Fruit fly (Drosophila melanogaster) whole organism, embryonic: ENCODE measurements around the gene CG2993.

Experiments
- Aef1 ChIP-seq: fragments of 200-800 bp; sonication (Bioruptor generic); IDR thresholded peaks from 3 replicates; pipeline ENCODE4 v1.3.6; 2022; ENCODE audit warnings: missing biosample characterization, missing genetic modification characterization
- Atf6 ChIP-seq: fragments of 200-800 bp; sonication (Bioruptor generic); IDR thresholded peaks from 2 replicates; pipeline ENCODE4 v1.3.6; 2022; ENCODE audit warnings: missing biosample characterization, missing genetic modification characterization
- BEAF-32 ChIP-seq: fragments of 200-800 bp; sonication (Bioruptor generic); optimal IDR thresholded peaks from 3 replicates; lab custom pipeline; 2017; ENCODE audit warnings: missing biosample characterization, missing genetic modification characterization, mild to moderate bottlenecking, moderate library complexity, missing genetic modification reagents
- CG1024 ChIP-seq: fragments of 200-800 bp; sonication (Bioruptor generic); IDR thresholded peaks from 2 replicates; pipeline ENCODE4 v1.3.6; 2022; ENCODE audit warnings: missing biosample characterization, missing genetic modification characterization
- CG11723 ChIP-seq: fragments of 200-800 bp; sonication (Bioruptor generic); optimal IDR thresholded peaks from 2 replicates; lab custom pipeline; 2017; ENCODE audit warnings: missing biosample characterization, mild to moderate bottlenecking, missing genetic modification characterization
- CG12942 ChIP-seq: fragments of 200-800 bp; sonication (Bioruptor generic); optimal IDR thresholded peaks from 3 replicates; lab custom pipeline; 2016; ENCODE audit warnings: missing biosample characterization, missing genetic modification characterization
- CG13287 ChIP-seq: fragments of 200-800 bp; sonication (Bioruptor generic); IDR thresholded peaks from 2 replicates; pipeline ENCODE4 v1.3.6; 2022; ENCODE audit warnings: missing biosample characterization, missing genetic modification characterization; ENCODE audit not compliant: partially characterized antibody
- CG14050 ChIP-seq: fragments of 200-800 bp; sonication (Bioruptor generic); IDR thresholded peaks from 3 replicates; pipeline ENCODE4 v1.3.6; 2022; ENCODE audit warnings: missing biosample characterization, missing genetic modification characterization
- CG14441 ChIP-seq: fragments of 200-800 bp; sonication (Bioruptor generic); IDR thresholded peaks from 2 replicates; pipeline ENCODE4 v1.3.6; 2022; ENCODE audit warnings: missing biosample characterization, missing genetic modification characterization
- CG15696 ChIP-seq: fragments of 200-800 bp; sonication (Bioruptor generic); optimal IDR thresholded peaks from 2 replicates; lab custom pipeline; 2019; ENCODE audit warnings: missing biosample characterization, mild to moderate bottlenecking, missing genetic modification characterization, moderate library complexity
- CG17568 ChIP-seq: fragments of 200-800 bp; sonication (Bioruptor generic); optimal IDR thresholded peaks from 2 replicates; lab custom pipeline; 2018; ENCODE audit warnings: missing biosample characterization, mild to moderate bottlenecking, missing genetic modification characterization, moderate library complexity
- CG31441 ChIP-seq: fragments of 200-800 bp; sonication (Bioruptor generic); IDR thresholded peaks from 2 replicates; pipeline ENCODE4 v1.3.6; 2022; ENCODE audit warnings: missing biosample characterization, missing genetic modification characterization
- CG4617 ChIP-seq: fragments of 200-800 bp; sonication (Bioruptor generic); optimal IDR thresholded peaks from 3 replicates; lab custom pipeline; 2016; ENCODE audit warnings: missing biosample characterization, missing genetic modification characterization, borderline replicate concordance
- CG4730 ChIP-seq: fragments of 200-800 bp; sonication (Bioruptor generic); IDR thresholded peaks from 2 replicates; pipeline ENCODE4 v1.3.6; 2022; ENCODE audit warnings: missing biosample characterization, missing genetic modification characterization
- CG8281 ChIP-seq: fragments of 200-800 bp; sonication (Bioruptor generic); optimal IDR thresholded peaks from 2 replicates; lab custom pipeline; 2018; ENCODE audit warnings: missing biosample characterization, mild to moderate bottlenecking, missing genetic modification characterization, moderate library complexity
- CG8924 ChIP-seq: fragments of 200-800 bp; optimal IDR thresholded peaks from 3 replicates; lab custom pipeline; 2019; ENCODE audit warnings: missing biosample characterization, mild to moderate bottlenecking, missing genetic modification characterization, moderate library complexity
- Camta ChIP-seq: fragments of 200-800 bp; sonication (Bioruptor generic); optimal IDR thresholded peaks from 2 replicates; lab custom pipeline; 2016; ENCODE audit warnings: missing biosample characterization, missing genetic modification characterization
- Doc2 ChIP-seq: fragments of 200-800 bp; sonication (Bioruptor generic); IDR thresholded peaks from 2 replicates; pipeline ENCODE4 v1.3.6; 2022; ENCODE audit warnings: missing biosample characterization, missing genetic modification characterization
- Elba2 ChIP-seq: fragments of 200-800 bp; sonication (Bioruptor generic); optimal IDR thresholded peaks from 3 replicates; lab custom pipeline; 2016; ENCODE audit warnings: missing biosample characterization, missing genetic modification characterization
- MTF-1 ChIP-seq: fragments of 200-800 bp; sonication (Bioruptor generic); optimal IDR thresholded peaks from 2 replicates; lab custom pipeline; 2018; ENCODE audit warnings: missing biosample characterization, mild to moderate bottlenecking, missing genetic modification characterization, borderline replicate concordance
- NFAT ChIP-seq: fragments of 200-800 bp; sonication (Bioruptor generic); IDR thresholded peaks from 2 replicates; pipeline ENCODE4 v1.3.6; 2022; ENCODE audit warnings: missing biosample characterization, missing genetic modification characterization
- Nf-YC ChIP-seq: fragments of 200-800 bp; optimal IDR thresholded peaks from 3 replicates; lab custom pipeline; 2019; ENCODE audit warnings: missing biosample characterization, mild to moderate bottlenecking, missing genetic modification characterization, moderate library complexity
- NfI ChIP-seq: fragments of 200-800 bp; sonication (Bioruptor generic); optimal IDR thresholded peaks from 3 replicates; lab custom pipeline; 2018; ENCODE audit warnings: missing biosample characterization, mild to moderate bottlenecking, missing genetic modification characterization, moderate library complexity
- Pdp1 ChIP-seq, 2 experiments: fragments of 200-800 bp; sonication (Bioruptor generic); optimal IDR thresholded peaks; 3 replicates each; lab custom pipeline; 2016; ENCODE audit warnings: missing biosample characterization in 2 of 2, missing genetic modification characterization in 2 of 2, mild to moderate bottlenecking in 1 of 2, moderate library complexity in 1 of 2
- YL-1 ChIP-seq: fragments of 200-800 bp; sonication (Bioruptor generic); optimal IDR thresholded peaks from 3 replicates; lab custom pipeline; 2017; ENCODE audit warnings: missing biosample characterization, mild to moderate bottlenecking, missing genetic modification characterization
- cas ChIP-seq: fragments of 200-800 bp; sonication (Bioruptor generic); IDR thresholded peaks from 2 replicates; pipeline ENCODE4 v1.3.6; 2022; ENCODE audit warnings: missing biosample characterization, missing genetic modification characterization
- crol ChIP-seq: fragments of 200-800 bp; sonication (Bioruptor generic); IDR thresholded peaks from 2 replicates; pipeline ENCODE4 v1.3.6; 2022; ENCODE audit warnings: missing biosample characterization, missing genetic modification characterization
- dimm ChIP-seq: fragments of 200-800 bp; sonication (Bioruptor generic); IDR thresholded peaks from 2 replicates; pipeline ENCODE4 v1.3.6; 2022; ENCODE audit warnings: missing biosample characterization, missing genetic modification characterization
- dysf ChIP-seq: fragments of 200-800 bp; sonication (Bioruptor generic); IDR thresholded peaks from 3 replicates; pipeline ENCODE4 v1.3.6; 2022; ENCODE audit warnings: missing biosample characterization, missing genetic modification characterization
- ewg ChIP-seq: fragments of 200-800 bp; sonication (Bioruptor generic); optimal IDR thresholded peaks from 3 replicates; lab custom pipeline; 2017; ENCODE audit warnings: mild to moderate bottlenecking, missing biosample characterization, missing genetic modification reagents, missing genetic modification characterization
- exex ChIP-seq: fragments of 200-800 bp; sonication (Bioruptor generic); optimal IDR thresholded peaks from 4 replicates; lab custom pipeline; 2018; ENCODE audit warnings: missing biosample characterization, mild to moderate bottlenecking, missing genetic modification characterization, moderate library complexity
- fd3F ChIP-seq: fragments of 200-800 bp; sonication (Bioruptor generic); optimal IDR thresholded peaks from 2 replicates; lab custom pipeline; 2018; ENCODE audit warnings: missing biosample characterization, mild to moderate bottlenecking, missing genetic modification characterization, moderate library complexity
- fd96Cb ChIP-seq: fragments of 200-800 bp; sonication (Bioruptor generic); optimal IDR thresholded peaks from 2 replicates; lab custom pipeline; 2018; ENCODE audit warnings: missing biosample characterization, mild to moderate bottlenecking, missing genetic modification characterization, moderate library complexity
- ind ChIP-seq: fragments of 200-800 bp; sonication (Bioruptor generic); optimal IDR thresholded peaks from 3 replicates; lab custom pipeline; 2016; ENCODE audit warnings: missing biosample characterization, missing genetic modification characterization
- jigr1 ChIP-seq: fragments of 200-800 bp; sonication (Bioruptor generic); IDR thresholded peaks from 3 replicates; pipeline ENCODE4 v1.3.6; 2022; ENCODE audit warnings: missing biosample characterization, missing genetic modification characterization
- klu ChIP-seq: fragments of 200-800 bp; sonication (Bioruptor generic); IDR thresholded peaks from 2 replicates; pipeline ENCODE4 v1.3.6; 2022; ENCODE audit warnings: missing biosample characterization, missing genetic modification characterization
- mirr ChIP-seq: fragments of 200-800 bp; sonication (Bioruptor generic); optimal IDR thresholded peaks from 3 replicates; lab custom pipeline; 2018; ENCODE audit warnings: missing biosample characterization, mild to moderate bottlenecking, missing genetic modification characterization
- mld ChIP-seq: fragments of 200-800 bp; sonication (Bioruptor generic); IDR thresholded peaks from 3 replicates; pipeline ENCODE4 v1.3.6; 2022; ENCODE audit warnings: missing biosample characterization, missing genetic modification characterization; ENCODE audit not compliant: partially characterized antibody
- nerfin-1 ChIP-seq: fragments of 200-800 bp; sonication (Bioruptor generic); optimal IDR thresholded peaks from 3 replicates; lab custom pipeline; 2019; ENCODE audit warnings: missing biosample characterization, mild to moderate bottlenecking, missing genetic modification characterization, moderate library complexity
- otp ChIP-seq: fragments of 200-800 bp; sonication (Bioruptor generic); IDR thresholded peaks from 3 replicates; pipeline ENCODE4, ENCODE4 v1.3.6; 2022; ENCODE audit warnings: missing biosample characterization, missing genetic modification characterization
- pan ChIP-seq, 4 experiments: fragments of >200 bp in 3 of 4; fragments of 200-800 bp in 1 of 4; sonication (Bioruptor generic) in 1 of 4; optimal IDR thresholded peaks in 3 of 4; IDR thresholded peaks in 1 of 4; 2 replicates each; pipeline versions ENCODE4 v1.3.6 to Lab custom; 2017 to 2022; ENCODE audit warnings: missing biosample characterization in 2 of 4, missing genetic modification characterization in 2 of 4, mixed read lengths in 1 of 4
- pfk ChIP-seq: fragments of 200-800 bp; sonication (Bioruptor generic); optimal IDR thresholded peaks from 2 replicates; lab custom pipeline; 2018; ENCODE audit warnings: missing biosample characterization, mild to moderate bottlenecking, missing genetic modification characterization, moderate library complexity
- pros ChIP-seq: fragments of 200-800 bp; sonication (Bioruptor generic); optimal IDR thresholded peaks from 3 replicates; lab custom pipeline; 2019; ENCODE audit warnings: missing biosample characterization, mild to moderate bottlenecking, missing genetic modification characterization, moderate library complexity
- sisA ChIP-seq: fragments of 200-800 bp; sonication (Bioruptor generic); IDR thresholded peaks from 2 replicates; pipeline ENCODE4 v1.3.6; 2022; ENCODE audit warnings: missing biosample characterization, missing genetic modification characterization
- sr ChIP-seq: fragments of 200-800 bp; sonication (Bioruptor generic); IDR thresholded peaks from 3 replicates; pipeline ENCODE4 v1.3.6; 2022; ENCODE audit warnings: missing biosample characterization, missing genetic modification characterization
- tio ChIP-seq: fragments of 200-800 bp; sonication (Bioruptor generic); optimal IDR thresholded peaks from 2 replicates; lab custom pipeline; 2017; ENCODE audit warnings: missing biosample characterization, missing genetic modification characterization, inconsistent platforms
- toy ChIP-seq: fragments of 200-800 bp; sonication (Bioruptor generic); IDR thresholded peaks from 2 replicates; pipeline ENCODE4 v1.3.6; 2022; ENCODE audit warnings: missing biosample characterization, missing genetic modification characterization

Gene CG2993

DNA sequence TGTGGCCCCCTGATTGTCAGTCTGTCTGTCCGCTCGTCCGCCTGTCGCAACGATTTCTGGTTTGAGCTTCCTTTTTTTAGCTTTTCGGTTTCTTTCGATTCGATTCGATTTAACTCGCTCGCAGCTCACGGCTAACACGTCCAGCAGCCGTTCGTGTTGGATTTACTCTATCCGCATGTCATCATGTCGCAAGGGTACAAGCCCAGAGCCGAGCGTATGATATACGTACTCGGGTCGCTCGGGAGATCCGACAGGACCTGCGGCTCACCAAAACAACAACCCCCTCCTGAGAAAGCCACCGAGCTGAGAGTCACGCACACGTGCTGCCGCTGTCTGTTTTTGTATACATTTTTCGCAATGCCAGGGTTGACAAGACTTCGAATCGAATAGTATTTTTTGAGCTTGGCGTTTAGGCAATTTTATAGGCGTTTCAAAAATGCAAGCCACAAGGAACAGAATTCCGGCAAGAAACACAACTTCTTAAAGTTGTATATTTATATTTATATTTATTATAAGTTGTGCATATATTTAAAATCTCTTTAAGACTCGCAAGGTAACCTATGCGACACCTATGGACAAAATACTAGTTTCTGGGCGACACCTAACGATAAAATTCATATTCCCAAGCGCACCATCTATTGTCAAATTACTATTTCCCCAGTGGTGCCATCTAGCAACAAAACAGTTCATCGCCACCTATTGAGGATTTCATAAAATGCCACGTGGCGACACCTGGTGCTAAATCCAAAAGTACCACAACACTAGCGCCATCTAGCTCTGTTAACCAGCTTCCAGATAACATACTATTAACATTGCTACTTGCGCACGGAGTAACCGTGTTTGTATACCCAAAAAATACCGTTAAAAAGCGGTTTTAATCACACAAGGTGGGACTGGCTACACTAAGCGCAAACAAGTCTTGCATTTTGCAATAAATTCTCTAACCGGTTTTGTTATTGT is at the start of gene CG2993, which contains the start of gene sgll:
Gene CG2993 (minus strand): TSS at position 353 of the 960 bp plus-strand sequence.
Gene sgll (plus strand): TSS at position 871 of the 960 bp plus-strand sequence.
- TF ChIP-seq Elba2 (GFP tag; lab: Kevin White, UChicago) = peak; percentile 81
- peak; percentile 85 for TF ChIP-seq fd3F (GFP tag; lab: Kevin White, UChicago)
- peak; percentile 92 for TF ChIP-seq Pdp1 (GFP tag; optimal IDR thresholded peaks at IDR 0.05; lab: Kevin White, UChicago)
- peak; percentile 82 for TF ChIP-seq klu (GFP tag; lab: Robert Waterston, UW)
- TF ChIP-seq mirr (GFP tag; lab: Kevin White, UChicago) = peak; percentile 89
- TF ChIP-seq CG13287 (GFP tag; lab: Robert Waterston, UW) = peak; percentile 48
- peak; percentile 84 for TF ChIP-seq Doc2 (GFP tag; lab: Robert Waterston, UW)
- peak; percentile 89 for TF ChIP-seq tio (GFP tag; lab: Kevin White, UChicago)
- peak; percentile 66 for TF ChIP-seq cas (GFP tag; lab: Robert Waterston, UW)
- TF ChIP-seq Atf6 (GFP tag; lab: Robert Waterston, UW) = peak; percentile 54; the same call in 1 of the 2 replicates
- peak; percentile 93 for TF ChIP-seq dysf (GFP tag; lab: Robert Waterston, UW)
- TF ChIP-seq otp (GFP tag; lab: Robert Waterston, UW) = peak; percentile 95
- TF ChIP-seq CG14050 (GFP tag; lab: Robert Waterston, UW) = peak; percentile 79
- TF ChIP-seq ind (GFP tag; lab: Kevin White, UChicago) = peak; percentile 95
- TF ChIP-seq CG14441 (GFP tag; lab: Robert Waterston, UW) = peak; percentile 93
- peak; percentile 93 for TF ChIP-seq MTF-1
- peak; percentile 92 for TF ChIP-seq CG12942 (GFP tag; lab: Kevin White, UChicago)
- TF ChIP-seq nerfin-1 (tag; lab: Kevin White, UChicago) = peak; percentile 37
- no peak for TF ChIP-seq CG17568
- TF ChIP-seq Nf-YC (tag; lab: Kevin White, UChicago) = peak; percentile 76
- no peak for TF ChIP-seq crol (GFP tag; lab: Robert Waterston, UW)
- TF ChIP-seq sr (GFP tag; lab: Robert Waterston, UW) = peak; percentile 81
- peak; percentile 21 for TF ChIP-seq BEAF-32 (GFP tag; lab: Kevin White, UChicago)
- peak; percentile 91 for TF ChIP-seq Camta (GFP tag; lab: Kevin White, UChicago)
- TF ChIP-seq dimm (GFP tag; lab: Robert Waterston, UW) = peak; percentile 62
- TF ChIP-seq jigr1 = peak; percentile 76; the same call in 2 of the 3 replicates
- TF ChIP-seq CG11723 (GFP tag; lab: Kevin White, UChicago) = peak; percentile 44
- TF ChIP-seq mld (GFP tag; lab: Robert Waterston, UW) = no peak
- no peak for TF ChIP-seq CG8924
- TF ChIP-seq CG8281 (tag; lab: Kevin White, UChicago) = peak; percentile 42
- TF ChIP-seq pan (optimal IDR thresholded peaks at IDR 0.05; lab: Kevin White, UChicago) = no peak
- peak in 1 of 2 experiments; percentile 91 for TF ChIP-seq pan (GFP tag; optimal IDR thresholded peaks at IDR 0.05 in 1 of 2, IDR thresholded peaks at IDR 0.05 in 1 of 2)
- TF ChIP-seq CG1024 (GFP tag; lab: Robert Waterston, UW) = peak; percentile 90
- no peak for TF ChIP-seq pros (GFP tag; lab: Kevin White, UChicago)
- TF ChIP-seq CG4730 (GFP tag; lab: Robert Waterston, UW) = peak; percentile 92
- TF ChIP-seq YL-1 (GFP tag; lab: Kevin White, UChicago) = no peak
- peak; percentile 76 for TF ChIP-seq CG31441
- peak; percentile 99 for TF ChIP-seq NFAT (GFP tag; lab: Robert Waterston, UW)
- TF ChIP-seq Aef1 (GFP tag; lab: Robert Waterston, UW) = peak; percentile 89
- peak; percentile 85 for TF ChIP-seq fd96Cb (tag; lab: Kevin White, UChicago)
- peak; percentile 97 for TF ChIP-seq CG15696 (tag; lab: Kevin White, UChicago)
- no peak for TF ChIP-seq exex
- TF ChIP-seq sisA (GFP tag; lab: Robert Waterston, UW) = peak; percentile 96
- peak; percentile 84 for TF ChIP-seq ewg
- peak; percentile 52 for TF ChIP-seq pfk (GFP tag; lab: Kevin White, UChicago)
- peak; percentile 86 for TF ChIP-seq CG4617 (GFP tag; lab: Kevin White, UChicago)
- TF ChIP-seq NfI = peak; percentile 94
- peak; percentile 39; the same call in 1 of the 2 replicates for TF ChIP-seq toy
